Worm (Caenorhabditis elegans): Measurements from ENCODE around the gene M162.15.

M162.15 gene

DNA sequence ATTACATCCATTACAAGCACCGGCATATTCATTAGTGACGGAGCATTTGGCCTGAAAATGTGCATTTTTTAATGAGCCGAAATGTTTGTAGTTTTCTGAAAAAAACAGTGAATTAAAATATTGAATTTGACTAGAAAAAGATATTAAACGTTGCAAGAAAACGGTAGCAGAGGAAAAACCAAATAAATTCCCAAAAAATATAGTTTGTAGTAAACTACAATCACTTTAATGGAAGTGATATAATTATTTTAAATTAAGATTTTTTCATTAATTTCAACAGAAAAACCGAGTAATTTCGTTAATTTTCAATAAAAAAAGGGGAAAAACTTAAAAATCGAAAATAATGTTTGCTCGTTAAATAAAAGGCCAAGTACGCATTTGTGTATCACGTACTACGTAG lies at the start of gene M162.15:
Gene M162.15, minus strand, starts transcription at position 101 of the 400 bp plus-strand sequence.
- no peak for TF ChIP-seq ceh-16 (tag; optimal IDR thresholded peaks at IDR 0.05)
- no peak for TF ChIP-seq crh-2 (tag; optimal IDR thresholded peaks at IDR 0.05)
- no peak for TF ChIP-seq ztf-11 (tag; optimal IDR thresholded peaks at IDR 0.05)
- no peak for TF ChIP-seq fos-1 (tag; optimal IDR thresholded peaks at IDR 0.05)
- TF ChIP-seq nhr-21 (tag; optimal IDR thresholded peaks at IDR 0.05) = no peak
- TF ChIP-seq skn-1 (tag; optimal IDR thresholded peaks at IDR 0.05) = no peak
- no peak for TF ChIP-seq sem-4 (tag; optimal IDR thresholded peaks at IDR 0.05)
- TF ChIP-seq gmeb-1 (tag; optimal IDR thresholded peaks at IDR 0.05) = no peak
- no peak for TF ChIP-seq peb-1 (tag; optimal IDR thresholded peaks at IDR 0.05)
- no peak for TF ChIP-seq dmd-4 (tag; optimal IDR thresholded peaks at IDR 0.05)

DNA sequence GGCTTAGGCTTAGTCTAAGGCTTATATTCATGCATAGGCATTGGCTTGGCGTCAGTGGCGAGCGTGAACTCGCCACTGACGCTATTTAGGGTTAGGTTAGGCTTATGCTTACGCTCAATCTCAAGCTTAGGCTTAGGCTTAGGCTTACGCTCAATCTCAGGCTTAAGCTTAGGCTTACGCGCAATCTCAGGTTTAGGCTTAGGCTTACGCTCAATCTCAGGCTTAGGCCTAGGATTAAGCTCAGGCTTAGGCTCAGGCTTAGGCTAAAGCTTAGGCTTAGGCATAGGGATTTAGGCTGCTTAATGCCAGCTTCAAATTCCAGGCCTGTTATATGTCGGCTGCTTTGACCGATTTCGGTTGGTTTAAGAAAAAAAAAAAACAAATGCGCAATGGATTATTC lies 48.6 kb upstream of the M162.15 start:
- TF ChIP-seq ceh-82 (tag; optimal IDR thresholded peaks at IDR 0.05) = no peak
- TF ChIP-seq sma-9 (GFP tag; optimal IDR thresholded peaks at IDR 0.05) = no peak
- no peak for TF ChIP-seq sma-9 (tag; optimal IDR thresholded peaks at IDR 0.05)

DNA sequence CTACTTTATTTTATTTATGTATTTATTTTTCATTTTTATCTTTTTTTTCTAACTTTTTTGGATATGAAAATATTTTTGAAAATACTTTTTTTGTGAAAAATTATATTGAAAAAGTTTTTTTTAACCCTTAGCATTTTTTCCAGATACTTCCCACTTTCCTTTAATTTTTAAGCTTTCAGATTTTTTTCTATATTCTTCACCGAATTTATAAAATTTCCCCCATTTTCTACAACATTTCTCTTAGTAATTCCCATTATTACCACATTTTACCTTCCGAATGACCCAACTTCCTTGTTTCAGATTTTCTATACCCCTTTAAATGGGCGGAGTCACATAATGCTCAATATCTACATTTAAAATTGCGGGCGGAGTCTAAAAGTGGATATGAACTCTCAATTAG lies 43.3 kb upstream of the M162.15 start, which contains the start of gene daf-28:
Gene daf-28, plus strand, starts transcription at position 301 of the 400 bp plus-strand sequence.
- TF ChIP-seq mab-5 (tag; optimal IDR thresholded peaks at IDR 0.05) (no peak), gmeb-1 (tag; optimal IDR thresholded peaks at IDR 0.05) (no peak), nhr-77 (tag; optimal IDR thresholded peaks at IDR 0.05) (no peak), ceh-16 (tag; optimal IDR thresholded peaks at IDR 0.05) (no peak), alr-1 (tag; optimal IDR thresholded peaks at IDR 0.05) (no peak), nhr-21 (tag; optimal IDR thresholded peaks at IDR 0.05) (no peak), F13H6.1 (tag; optimal IDR thresholded peaks at IDR 0.05) (no peak), unc-55 (GFP tag; optimal IDR thresholded peaks at IDR 0.05) (no peak), crh-2 (tag; optimal IDR thresholded peaks at IDR 0.05) (no peak), lin-39 (tag; optimal IDR thresholded peaks at IDR 0.05) (no peak), blmp-1 (tag; optimal IDR thresholded peaks at IDR 0.05; ENCODE audit: insufficient read depth) (no peak), elt-3 (tag; optimal IDR thresholded peaks at IDR 0.05) (no peak)

DNA sequence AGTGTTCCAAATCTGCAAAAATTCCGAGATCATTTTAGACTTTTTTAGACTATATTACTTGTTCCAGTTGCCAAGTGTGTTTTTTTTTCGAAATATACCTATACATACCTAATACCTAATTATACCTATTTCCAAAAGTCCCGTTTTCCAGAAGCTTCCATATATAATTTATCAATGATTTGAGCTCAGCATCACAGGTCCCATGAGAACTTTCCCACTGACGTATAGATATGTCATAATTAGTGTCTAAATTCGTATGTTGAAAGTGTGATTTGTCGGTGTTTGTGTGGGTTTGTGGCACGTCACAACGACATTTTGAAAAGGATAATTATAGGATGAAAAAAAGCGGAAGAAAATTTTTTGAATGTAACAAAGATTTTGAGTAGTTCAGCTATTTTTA lies 34.0 kb upstream of the M162.15 start:
- TF ChIP-seq ceh-82 (tag; optimal IDR thresholded peaks at IDR 0.05) (no peak), alr-1 (tag; optimal IDR thresholded peaks at IDR 0.05) (no peak)

DNA sequence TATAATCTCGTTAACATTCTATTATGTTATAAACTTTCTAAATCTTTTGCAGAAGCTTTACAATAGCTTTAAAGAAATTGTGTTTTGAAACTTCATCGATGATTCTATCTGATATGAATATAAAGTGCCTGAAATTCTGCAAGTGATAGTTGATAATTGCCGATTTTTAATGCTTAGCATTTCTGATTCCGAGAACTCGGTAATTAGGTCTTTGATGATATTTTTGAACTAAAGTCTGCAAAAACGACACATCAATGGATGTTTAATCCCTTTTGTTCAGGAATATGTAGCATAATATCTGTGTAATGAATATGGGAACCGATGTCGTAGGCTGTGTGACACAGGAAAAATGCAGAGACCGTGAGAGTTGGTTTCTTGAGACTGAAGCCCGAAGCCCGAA lies 31.2 kb upstream of the M162.15 start:
- no peak for TF ChIP-seq fos-1 (tag; optimal IDR thresholded peaks at IDR 0.05)
- TF ChIP-seq mdl-1 (tag; optimal IDR thresholded peaks at IDR 0.05) = no peak
- TF ChIP-seq lin-39 (tag; optimal IDR thresholded peaks at IDR 0.05) = no peak
- no peak for TF ChIP-seq nhr-77 (tag; optimal IDR thresholded peaks at IDR 0.05)
- TF ChIP-seq Y55F3AM.14 (GFP tag; optimal IDR thresholded peaks at IDR 0.05) = no peak
- TF ChIP-seq lin-13 (GFP tag; optimal IDR thresholded peaks at IDR 0.05) = no peak
- no peak for TF ChIP-seq nhr-21 (tag; optimal IDR thresholded peaks at IDR 0.05)
- TF ChIP-seq unc-39 (tag; optimal IDR thresholded peaks at IDR 0.05) = no peak
- no peak for TF ChIP-seq sem-4 (tag; optimal IDR thresholded peaks at IDR 0.05)
- TF ChIP-seq sma-3 (GFP tag; optimal IDR thresholded peaks at IDR 0.05) = no peak
- no peak for TF ChIP-seq ztf-4 (tag; optimal IDR thresholded peaks at IDR 0.05)
- TF ChIP-seq ztf-11 (tag; optimal IDR thresholded peaks at IDR 0.05) = no peak
- TF ChIP-seq dmd-4 (tag; optimal IDR thresholded peaks at IDR 0.05) = no peak
- no peak for TF ChIP-seq ceh-16 (tag; optimal IDR thresholded peaks at IDR 0.05)
- no peak for TF ChIP-seq elt-1 (tag; optimal IDR thresholded peaks at IDR 0.05)
- no peak for TF ChIP-seq ceh-82 (tag; optimal IDR thresholded peaks at IDR 0.05)
- no peak for TF ChIP-seq F13H6.1 (tag; optimal IDR thresholded peaks at IDR 0.05)
- TF ChIP-seq mab-5 (tag; optimal IDR thresholded peaks at IDR 0.05) = no peak
- no peak for TF ChIP-seq ama-1 (optimal IDR thresholded peaks at IDR 0.05)

DNA sequence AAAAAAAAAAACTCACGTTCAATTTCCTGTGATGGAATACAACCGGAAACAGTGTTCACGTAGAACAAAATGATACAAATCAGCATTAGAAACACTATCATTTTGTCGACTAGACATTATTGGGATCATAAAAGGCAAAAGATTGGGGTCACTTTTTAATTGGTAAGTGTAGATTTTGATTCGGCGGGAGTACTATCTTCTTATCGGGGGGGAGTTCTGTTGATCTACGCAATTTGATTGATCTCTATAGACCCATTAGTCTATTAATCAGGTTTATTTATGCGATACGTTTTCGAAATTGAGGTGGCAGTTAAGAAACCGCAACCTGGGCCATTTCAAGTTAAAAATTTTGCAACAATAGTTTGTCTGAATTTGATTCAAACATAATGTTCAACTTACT lies 29.5 kb upstream of the M162.15 start, which contains the start of gene Y116F11B.2:
Gene Y116F11B.2, minus strand, starts transcription at position 101 of the 400 bp plus-strand sequence.
- TF ChIP-seq Y55F3AM.14 (GFP tag; optimal IDR thresholded peaks at IDR 0.05) (no peak), nhr-77 (tag; optimal IDR thresholded peaks at IDR 0.05) (no peak), nhr-23 (tag; optimal IDR thresholded peaks at IDR 0.05) (no peak), aly-2 (tag; optimal IDR thresholded peaks at IDR 0.05) (no peak), lin-13 (GFP tag; optimal IDR thresholded peaks at IDR 0.05) (no peak), nhr-11 (tag; optimal IDR thresholded peaks at IDR 0.05) (no peak), skn-1 (tag; optimal IDR thresholded peaks at IDR 0.05) (no peak), zag-1 (tag; optimal IDR thresholded peaks at IDR 0.05) (no peak), peb-1 (tag; optimal IDR thresholded peaks at IDR 0.05) (no peak), unc-55 (GFP tag; optimal IDR thresholded peaks at IDR 0.05) (no peak), mab-5 (tag; optimal IDR thresholded peaks at IDR 0.05) (no peak), ztf-1 (GFP tag; conservative IDR thresholded peaks at IDR 0.05) (no peak), ztf-4 (tag; optimal IDR thresholded peaks at IDR 0.05) (no peak)

Data from whole organism, L2 larva.